Worm (Caenorhabditis elegans) whole organism, late embryonic: Measurements from ENCODE around the gene srt-22.
"Not testable (repeated sequence)": the region's sequence is repeated elsewhere in the genome, so short reads cannot be mapped to it uniquely, and the experiment has no call there.

Experiments
- C38D4.7 ChIP-seq: fragments of 200-800 bp; sonication (Bioruptor generic); optimal IDR thresholded peaks from 2 replicates; lab custom pipeline; 2018; ENCODE audit warnings: mild to moderate bottlenecking, missing genetic modification characterization, moderate library complexity, missing compliant biosample characterization
- F13H6.1 ChIP-seq: sonication (generic microtip); optimal IDR thresholded peaks from 2 replicates; lab custom pipeline; 2016; ENCODE audit warnings: missing genetic modification characterization, missing compliant biosample characterization
- K09A11.1 ChIP-seq: sonication (generic microtip); optimal IDR thresholded peaks from 2 replicates; lab custom pipeline; 2017; ENCODE audit warnings: antibody characterized with exemption, mild to moderate bottlenecking, missing genetic modification characterization, missing compliant biosample characterization; ENCODE audit not compliant: insufficient read depth
- T23F11.4 ChIP-seq: fragments of 200-800 bp; sonication (Bioruptor generic); optimal IDR thresholded peaks from 2 replicates; lab custom pipeline; 2018; ENCODE audit warnings: mild to moderate bottlenecking, missing genetic modification characterization, missing compliant biosample characterization
- Y22D7AL.16 ChIP-seq: sonication (generic microtip); optimal IDR thresholded peaks from 2 replicates; lab custom pipeline; 2016; ENCODE audit warnings: missing genetic modification characterization, missing compliant biosample characterization
- ama-1 ChIP-seq: fragments of 150-350 bp; optimal IDR thresholded peaks from 2 replicates; lab custom pipeline; 2014
- ceh-14 ChIP-seq: sonication (generic microtip); optimal IDR thresholded peaks from 2 replicates; lab custom pipeline; 2016; ENCODE audit warnings: missing genotype, missing genetic modification characterization, missing compliant biosample characterization
- ceh-22 ChIP-seq: sonication (generic microtip); optimal IDR thresholded peaks from 2 replicates; lab custom pipeline; 2017; ENCODE audit warnings: missing biosample characterization, missing genetic modification characterization
- ceh-24 ChIP-seq: sonication (generic microtip); optimal IDR thresholded peaks from 2 replicates; lab custom pipeline; 2016; ENCODE audit warnings: mild to moderate bottlenecking, missing genetic modification characterization, missing compliant biosample characterization
- ceh-30 ChIP-seq: fragments of 150-350 bp; optimal IDR thresholded peaks from 2 replicates; lab custom pipeline; 2014; ENCODE audit warnings: missing biosample characterization, missing genetic modification characterization
- ceh-45 ChIP-seq: fragments of 200-800 bp; sonication (Bioruptor generic); IDR thresholded peaks from 2 replicates; pipeline ENCODE4 v1.3.6; 2022; ENCODE audit warnings: missing genetic modification reagents, missing genetic modification characterization, missing compliant biosample characterization
- ceh-48 ChIP-seq: sonication (generic microtip); optimal IDR thresholded peaks from 2 replicates; lab custom pipeline; 2016; ENCODE audit warnings: missing genetic modification characterization, inconsistent platforms, missing compliant biosample characterization
- ceh-6 ChIP-seq: fragments of 200-800 bp; sonication (Bioruptor generic); optimal IDR thresholded peaks from 2 replicates; lab custom pipeline; 2018; ENCODE audit warnings: mild to moderate bottlenecking, missing genetic modification characterization, missing compliant biosample characterization
- dve-1 ChIP-seq: sonication (generic microtip); optimal IDR thresholded peaks from 2 replicates; lab custom pipeline; 2017; ENCODE audit warnings: antibody characterized with exemption, mild to moderate bottlenecking, missing genetic modification characterization, missing compliant biosample characterization
- elt-2 ChIP-seq: sonication (generic microtip); optimal IDR thresholded peaks from 2 replicates; lab custom pipeline; 2016; ENCODE audit warnings: missing genetic modification reagents, missing genetic modification characterization, missing compliant biosample characterization
- elt-4 ChIP-seq: sonication (generic microtip); optimal IDR thresholded peaks from 2 replicates; lab custom pipeline; 2016; ENCODE audit warnings: missing genetic modification characterization, missing compliant biosample characterization
- eyg-1 ChIP-seq: sonication (generic microtip); optimal IDR thresholded peaks from 2 replicates; lab custom pipeline; 2016; ENCODE audit warnings: missing genotype, missing genetic modification characterization, missing compliant biosample characterization
- fkh-6 ChIP-seq: sonication (generic microtip); optimal IDR thresholded peaks from 2 replicates; lab custom pipeline; 2016; ENCODE audit warnings: missing genetic modification characterization, missing compliant biosample characterization
- gmeb-2 ChIP-seq: sonication (generic microtip); optimal IDR thresholded peaks from 2 replicates; lab custom pipeline; 2016; ENCODE audit warnings: missing genetic modification characterization, inconsistent platforms, missing compliant biosample characterization
- hlh-13 ChIP-seq: fragments of 200-800 bp; sonication (Bioruptor generic); optimal IDR thresholded peaks from 2 replicates; lab custom pipeline; 2018; ENCODE audit warnings: mild to moderate bottlenecking, missing genetic modification characterization, missing compliant biosample characterization
- hlh-6 ChIP-seq: sonication (generic microtip); optimal IDR thresholded peaks from 2 replicates; lab custom pipeline; 2016; ENCODE audit warnings: missing genotype, missing genetic modification characterization, missing compliant biosample characterization
- lim-6 ChIP-seq: sonication (generic microtip); optimal IDR thresholded peaks from 2 replicates; lab custom pipeline; 2016; ENCODE audit warnings: missing genetic modification characterization, missing compliant biosample characterization
- nfya-1 ChIP-seq: sonication (generic microtip); optimal IDR thresholded peaks from 2 replicates; lab custom pipeline; 2017; ENCODE audit warnings: missing genetic modification characterization, mild to moderate bottlenecking, missing compliant biosample characterization, antibody characterized with exemption, moderate library complexity
- nhr-11 ChIP-seq: fragments of 150-350 bp; optimal IDR thresholded peaks from 2 replicates; lab custom pipeline; 2014; ENCODE audit warnings: missing biosample characterization, missing genetic modification characterization
- nhr-232 ChIP-seq: sonication (generic microtip); optimal IDR thresholded peaks from 2 replicates; lab custom pipeline; 2016; ENCODE audit warnings: missing genetic modification characterization, missing compliant biosample characterization
- odd-2 ChIP-seq: sonication (generic microtip); optimal IDR thresholded peaks from 2 replicates; lab custom pipeline; 2017; ENCODE audit warnings: antibody characterized with exemption, mild to moderate bottlenecking, missing genetic modification characterization, missing compliant biosample characterization
- pat-9 ChIP-seq: fragments of 200-800 bp; sonication (Bioruptor generic); optimal IDR thresholded peaks from 2 replicates; lab custom pipeline; 2018; ENCODE audit warnings: mild to moderate bottlenecking, missing genetic modification characterization, moderate library complexity, missing compliant biosample characterization
- ref-2 ChIP-seq: sonication (generic microtip); optimal IDR thresholded peaks from 2 replicates; lab custom pipeline; 2016; ENCODE audit warnings: missing genetic modification characterization, missing compliant biosample characterization
- rnt-1 ChIP-seq: sonication (generic microtip); optimal IDR thresholded peaks from 2 replicates; lab custom pipeline; 2016; ENCODE audit warnings: missing genetic modification characterization, missing compliant biosample characterization
- sox-4 ChIP-seq: sonication (generic microtip); optimal IDR thresholded peaks from 2 replicates; lab custom pipeline; 2017; ENCODE audit warnings: mild to moderate bottlenecking, missing genetic modification characterization, inconsistent platforms, missing compliant biosample characterization
- tbx-2 ChIP-seq: sonication (generic microtip); optimal IDR thresholded peaks from 2 replicates; lab custom pipeline; 2016; ENCODE audit warnings: missing genetic modification characterization, missing compliant biosample characterization
- ttx-3 ChIP-seq: sonication (generic microtip); optimal IDR thresholded peaks from 2 replicates; lab custom pipeline; 2016; ENCODE audit warnings: missing genetic modification reagents, missing genetic modification characterization, missing compliant biosample characterization
- unc-3 ChIP-seq, 2 experiments: fragments of 200-800 bp in 1 of 2; sonication (Bioruptor generic) in 1 of 2; sonication (generic microtip) in 1 of 2; conservative IDR thresholded peaks in 1 of 2; optimal IDR thresholded peaks in 1 of 2; 2 replicates each; pipeline versions ENCODE4 v1.3.6 to Lab custom; 2016 to 2022; ENCODE audit warnings: missing compliant biosample characterization in 2 of 2, missing genetic modification characterization in 2 of 2, missing genetic modification reagents in 1 of 2
- unc-42 ChIP-seq: sonication (generic microtip); optimal IDR thresholded peaks from 2 replicates; lab custom pipeline; 2016; ENCODE audit warnings: missing genotype, missing genetic modification characterization, missing compliant biosample characterization

Gene srt-22

DNA sequence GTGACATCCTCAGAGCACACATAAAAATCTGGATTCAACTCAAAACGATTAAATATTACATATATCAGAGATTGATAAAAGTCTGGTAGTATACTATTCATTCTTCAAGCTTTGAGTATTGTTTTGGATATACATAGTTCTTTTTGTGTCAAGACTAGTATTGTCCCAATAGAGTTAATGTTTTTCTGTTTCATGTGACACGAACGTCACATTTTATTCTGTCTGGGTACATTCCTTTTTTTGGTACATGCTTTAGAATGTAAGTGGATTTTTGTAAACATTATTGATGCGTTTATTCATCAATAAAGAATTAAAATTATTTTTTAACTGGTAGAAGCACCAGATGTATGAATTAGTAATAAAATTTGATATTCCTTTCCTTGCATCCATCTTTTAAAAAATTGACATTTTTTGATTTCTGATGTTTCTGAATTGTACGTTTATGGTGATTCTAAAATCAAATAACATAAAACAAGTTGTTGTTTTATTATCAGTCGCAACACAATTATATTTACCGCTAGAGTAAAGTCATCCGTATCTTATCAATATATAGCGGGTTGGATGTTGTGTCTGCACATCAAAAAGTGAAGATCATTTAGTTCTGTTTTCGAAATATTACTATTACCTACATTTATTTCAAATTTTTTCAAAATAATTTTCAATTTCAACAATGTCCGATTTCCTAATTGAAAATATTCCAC lies at the start of gene srt-22, which contains the start of gene nhr-246:
Gene srt-22, minus strand, starts transcription at position 101 of the 701 bp plus-strand sequence.
Gene nhr-246, plus strand, starts transcription at position 651 of the 701 bp plus-strand sequence.
- TF ChIP-seq dve-1 (tag; lab: Kevin White, UChicago) = no peak
- no peak for TF ChIP-seq nhr-232
- no peak for TF ChIP-seq T23F11.4 (GFP tag; lab: Kevin White, UChicago)
- TF ChIP-seq ref-2 (tag; lab: Kevin White, UChicago) = no peak
- no peak for TF ChIP-seq gmeb-2
- no peak for TF ChIP-seq eyg-1 (tag; lab: Kevin White, UChicago)
- no peak for TF ChIP-seq ceh-48
- TF ChIP-seq Y22D7AL.16 (tag; lab: Kevin White, UChicago) = no peak
- no peak for TF ChIP-seq elt-4 (tag; lab: Kevin White, UChicago)
- TF ChIP-seq C38D4.7 = no peak
- TF ChIP-seq ceh-6 (GFP tag; lab: Kevin White, UChicago) = no peak
- no peak for TF ChIP-seq tbx-2
- TF ChIP-seq rnt-1 = no peak
- TF ChIP-seq pat-9 (tag; lab: Kevin White, UChicago) = no peak
- TF ChIP-seq unc-3 (GFP tag; conservative IDR thresholded peaks at IDR 0.05; lab: Robert Waterston, UW) = no peak
- TF ChIP-seq unc-3 (tag; optimal IDR thresholded peaks at IDR 0.05; lab: Kevin White, UChicago) = no peak
- TF ChIP-seq ttx-3 (tag; lab: Kevin White, UChicago) = no peak
- no peak for TF ChIP-seq ceh-45 (GFP tag; lab: Robert Waterston, UW)

DNA sequence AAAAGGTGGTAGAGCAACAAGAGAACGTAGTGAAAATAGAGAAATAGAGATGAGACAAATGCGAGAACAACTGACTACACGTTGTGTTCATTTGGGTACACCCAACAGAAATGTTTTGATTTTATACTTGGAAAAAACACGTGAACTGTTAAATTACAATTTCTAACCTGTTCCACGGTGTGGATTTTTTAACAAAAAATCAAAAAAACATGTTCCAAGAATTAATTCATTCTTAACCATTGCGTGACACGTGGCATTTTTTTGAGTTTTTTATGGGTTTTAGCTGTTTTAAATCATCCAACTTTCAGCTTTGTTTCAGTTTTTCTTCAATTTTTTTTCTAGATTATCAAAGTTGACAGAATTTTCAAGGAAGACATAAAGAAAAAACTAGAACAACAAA lies 45.7 kb upstream of the srt-22 start, which contains the start of gene ech-1.1:
Gene ech-1.1, minus strand, starts transcription at position 101 of the 400 bp plus-strand sequence.
- not testable (repeated sequence) for TF ChIP-seq fkh-6; ceh-22; F13H6.1 (tag; lab: Kevin White, UChicago)

DNA sequence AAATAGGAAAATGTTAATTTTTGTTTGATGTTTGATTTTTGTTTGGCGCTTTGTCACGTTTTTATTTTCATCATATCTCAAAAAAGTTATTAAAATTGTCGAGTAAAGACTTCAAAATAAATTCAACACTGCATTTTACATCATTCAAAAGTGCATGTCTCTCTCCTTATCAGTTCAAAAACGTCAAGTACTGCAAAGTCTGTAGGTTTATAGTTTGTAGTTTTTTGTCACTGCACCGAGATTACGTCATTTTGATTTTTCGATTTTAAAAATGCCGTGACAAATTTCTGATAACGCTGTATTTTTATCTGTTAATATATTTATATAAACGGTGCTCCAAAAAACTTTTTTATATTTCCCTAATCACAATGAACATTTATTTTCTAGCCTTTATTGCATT lies 38.9 kb upstream of the srt-22 start, which contains the start of gene C29F3.7:
Gene C29F3.7, plus strand, starts transcription at position 254 of the 400 bp plus-strand sequence.
- TF ChIP-seq sox-4 (no peak), ceh-24 (no peak), ceh-45 (GFP tag; lab: Robert Waterston, UW) (no peak), elt-2 (tag; lab: Kevin White, UChicago) (peak; percentile 62)

DNA sequence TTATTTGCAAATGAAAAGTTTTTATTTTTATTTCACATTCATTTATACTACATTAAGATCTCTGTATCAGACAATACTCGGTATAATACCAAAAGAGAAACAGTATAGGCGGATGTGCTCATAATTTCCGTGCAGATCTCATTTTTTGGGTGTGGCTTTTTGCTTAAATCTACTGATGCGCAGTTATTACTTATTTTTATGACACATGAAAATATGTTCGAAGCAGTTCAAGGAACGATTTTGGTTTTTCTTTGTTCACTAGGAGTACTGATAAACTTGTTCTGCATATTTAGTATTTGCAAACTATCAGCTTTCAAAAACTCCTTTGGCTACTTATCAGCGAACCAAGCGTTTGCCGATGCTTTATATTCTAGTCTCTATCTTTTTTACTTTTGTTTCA lies 36.6 kb upstream of the srt-22 start, which contains the start of gene srx-58:
Gene srx-58, plus strand, starts transcription at position 301 of the 400 bp plus-strand sequence.
- TF ChIP-seq nfya-1 (no peak), ceh-48 (no peak), nhr-11 (tag; lab: Kevin White, UChicago) (no peak), ceh-6 (GFP tag; lab: Kevin White, UChicago) (no peak), ama-1 (lab: Kevin White, UChicago) (no peak), odd-2 (tag; lab: Kevin White, UChicago) (no peak), hlh-13 (GFP tag; lab: Kevin White, UChicago) (no peak)

DNA sequence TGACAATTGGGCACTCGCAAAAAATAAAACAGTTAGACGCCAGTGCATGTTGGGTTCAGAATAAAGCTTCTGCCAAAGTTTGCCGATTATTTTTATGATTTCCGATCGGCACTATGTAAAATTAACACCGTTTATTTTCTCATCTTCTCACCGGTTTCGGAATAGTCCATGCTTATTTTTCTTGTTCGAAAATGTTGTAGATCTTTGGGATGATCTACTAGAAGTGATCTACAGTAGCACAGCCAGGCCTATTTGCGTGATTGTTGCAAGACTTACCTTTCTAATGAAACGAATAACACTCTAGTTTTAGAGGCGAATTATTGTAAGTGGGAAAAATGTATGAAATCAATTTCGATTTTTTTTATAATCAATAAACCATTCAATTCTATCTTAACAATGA lies 34.9 kb upstream of the srt-22 start, which contains the start of gene clec-231:
Gene clec-231, minus strand, starts transcription at position 101 of the 400 bp plus-strand sequence.
- TF ChIP-seq K09A11.1 (tag; lab: Kevin White, UChicago) (no peak), sox-4 (no peak), unc-42 (no peak), lim-6 (tag; lab: Kevin White, UChicago) (no peak), ceh-30 (tag; lab: Kevin White, UChicago) (no peak), hlh-6 (no peak), ceh-14 (tag; lab: Kevin White, UChicago) (no peak), elt-2 (tag; lab: Kevin White, UChicago) (no peak)
